Worm (Caenorhabditis elegans) whole organism, late embryonic: ENCODE data around the gene T19B10.2.

ENCODE experiments used
- C38D4.7 ChIP-seq: fragments of 200-800 bp; sonication (Bioruptor generic); optimal IDR thresholded peaks from 2 replicates; lab custom pipeline; 2018; ENCODE audit warnings: mild to moderate bottlenecking, missing genetic modification characterization, moderate library complexity, missing compliant biosample characterization
- F13H6.1 ChIP-seq: sonication (generic microtip); optimal IDR thresholded peaks from 2 replicates; lab custom pipeline; 2016; ENCODE audit warnings: missing genetic modification characterization, missing compliant biosample characterization
- elt-2 ChIP-seq: sonication (generic microtip); optimal IDR thresholded peaks from 2 replicates; lab custom pipeline; 2016; ENCODE audit warnings: missing genetic modification reagents, missing genetic modification characterization, missing compliant biosample characterization
- nfya-1 ChIP-seq: sonication (generic microtip); optimal IDR thresholded peaks from 2 replicates; lab custom pipeline; 2017; ENCODE audit warnings: missing genetic modification characterization, mild to moderate bottlenecking, missing compliant biosample characterization, antibody characterized with exemption, moderate library complexity
- ref-2 ChIP-seq: sonication (generic microtip); optimal IDR thresholded peaks from 2 replicates; lab custom pipeline; 2016; ENCODE audit warnings: missing genetic modification characterization, missing compliant biosample characterization
- unc-55 ChIP-seq: sonication (generic microtip); optimal IDR thresholded peaks from 2 replicates; lab custom pipeline; 2017; ENCODE audit warnings: missing biosample characterization, missing genetic modification reagents, missing genetic modification characterization

DNA sequence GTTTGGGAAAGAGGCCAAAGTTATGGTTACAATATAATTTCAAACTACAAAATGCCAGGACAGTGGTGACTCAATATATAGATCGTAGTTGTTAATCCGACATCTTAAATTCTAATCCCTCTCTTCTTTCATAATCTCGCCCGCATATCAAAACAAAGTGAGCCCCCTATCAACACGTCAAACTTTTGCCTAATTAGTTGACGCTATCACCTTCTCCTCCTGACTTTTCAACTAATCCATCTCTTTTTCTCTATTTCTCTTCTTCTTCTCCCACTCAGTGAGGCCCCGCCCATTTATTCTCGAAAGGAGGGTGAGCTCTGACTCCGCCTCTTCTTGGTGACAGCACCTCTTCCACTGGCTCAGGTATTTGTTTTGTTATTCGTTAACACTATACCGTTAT lies 9.8 kb upstream of the T19B10.2 start:
- TF ChIP-seq ref-2 (tag; lab: Kevin White, UChicago), result no peak
- TF ChIP-seq C38D4.7, result no peak
- no peak for TF ChIP-seq nfya-1
- no peak for TF ChIP-seq elt-2 (tag; lab: Kevin White, UChicago)
- no peak for TF ChIP-seq unc-55 (GFP tag; lab: Kevin White, UChicago)
- TF ChIP-seq F13H6.1, result no peak
